Worm (Caenorhabditis elegans) whole organism, mixed stage, embryonic: Measurements from ENCODE around the gene unc-23.

ENCODE experiments used
- bed-3 ChIP-seq: fragments of 200-800 bp; sonication (Bioruptor generic); optimal IDR thresholded peaks from 3 replicates; lab custom pipeline; 2018; ENCODE audit warnings: mild to moderate bottlenecking, missing genetic modification characterization, moderate library complexity, missing compliant biosample characterization
- elt-1 ChIP-seq: sonication (generic microtip); optimal IDR thresholded peaks from 2 replicates; lab custom pipeline; 2017; ENCODE audit warnings: missing genetic modification characterization, mild to moderate bottlenecking, missing compliant biosample characterization, antibody characterized with exemption, moderate library complexity, borderline replicate concordance; ENCODE audit not compliant: insufficient read depth
- lsy-2 ChIP-seq: fragments of 150-350 bp; optimal IDR thresholded peaks from 2 replicates; lab custom pipeline; 2014; ENCODE audit warnings: missing biosample characterization, missing genetic modification characterization
- nhr-2 ChIP-seq: fragments of 150-350 bp; optimal IDR thresholded peaks from 2 replicates; lab custom pipeline; 2014; ENCODE audit warnings: missing biosample characterization, missing genetic modification characterization
- nhr-237 ChIP-seq: fragments of 150-350 bp; optimal IDR thresholded peaks from 2 replicates; lab custom pipeline; 2014; ENCODE audit warnings: missing biosample characterization, missing genetic modification characterization
- nhr-28 ChIP-seq: fragments of 150-350 bp; optimal IDR thresholded peaks from 2 replicates; lab custom pipeline; 2014; ENCODE audit warnings: missing biosample characterization, missing genetic modification characterization
- pha-4 ChIP-seq: fragments of 150-350 bp; optimal IDR thresholded peaks from 2 replicates; lab custom pipeline; 2018; ENCODE audit warnings: missing biosample characterization, missing genetic modification reagents, missing genetic modification characterization
- sptf-1 ChIP-seq: sonication (generic microtip); optimal IDR thresholded peaks from 2 replicates; lab custom pipeline; 2017; ENCODE audit warnings: mild to moderate bottlenecking, missing genetic modification characterization, moderate library complexity, missing compliant biosample characterization
- unc-62 ChIP-seq: fragments of 150-350 bp; optimal IDR thresholded peaks from 2 replicates; lab custom pipeline; 2014; ENCODE audit warnings: missing biosample characterization, missing genetic modification reagents, missing genetic modification characterization

- TF ChIP-seq nhr-2: no peak
- TF ChIP-seq pha-4 (tag; lab: Kevin White, UChicago): no peak
- no peak for TF ChIP-seq lsy-2 (tag; lab: Kevin White, UChicago)
- no peak for TF ChIP-seq nhr-28 (tag; lab: Kevin White, UChicago)
- TF ChIP-seq bed-3 (GFP tag; lab: Kevin White, UChicago): no peak
- no peak for TF ChIP-seq sptf-1
- TF ChIP-seq nhr-237 (tag; lab: Kevin White, UChicago): no peak
- no peak for TF ChIP-seq elt-1 (tag; lab: Kevin White, UChicago)
- no peak for TF ChIP-seq unc-62 (GFP tag; lab: Kevin White, UChicago)
Measured at ce11 chrV:8942437-8942978, 6.3 kb downstream of the unc-23 start.
